Fruit fly (Drosophila melanogaster): Measurements from ENCODE around the gene CG17270.
A peak's percentile ranks its signal among the peaks of the same experiment; 100 is the strongest.

DNA sequence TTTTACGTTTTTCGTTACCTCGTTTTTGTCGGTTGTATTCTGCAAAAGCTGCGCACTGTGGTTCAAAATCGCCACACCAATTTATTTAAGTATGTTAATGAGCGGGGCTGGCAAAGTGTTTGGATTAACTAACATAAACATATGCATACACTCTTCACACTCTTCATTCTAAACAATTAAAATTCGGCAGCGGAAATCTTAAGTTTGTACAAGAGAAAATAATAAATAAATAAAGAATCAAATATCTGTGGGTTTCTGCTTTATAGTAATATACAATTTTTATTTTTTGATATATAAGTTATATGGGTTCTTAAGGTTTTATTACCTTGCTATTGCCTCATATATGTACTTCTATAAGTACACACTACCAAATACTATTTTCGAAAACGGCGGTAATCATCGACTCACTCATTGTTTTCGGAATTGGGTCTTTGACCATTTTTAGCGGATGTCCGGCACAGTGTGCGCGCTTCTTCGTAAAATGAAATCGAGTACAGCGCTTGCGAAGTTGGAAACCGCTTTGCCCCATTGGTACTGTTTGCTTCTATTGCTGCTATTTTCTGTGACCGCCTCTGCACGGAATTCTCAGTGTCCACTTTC lies 17.6 kb upstream of the CG17270 start:
- no peak for TF ChIP-seq Blimp-1 (GFP tag; optimal IDR thresholded peaks at IDR 0.05)
- no peak for TF ChIP-seq CG6854 (GFP tag; optimal IDR thresholded peaks at IDR 0.05)
- TF ChIP-seq salr (GFP tag; optimal IDR thresholded peaks at IDR 0.05), result peak in 1 of 2 experiments; percentile 49
- TF ChIP-seq CG10669 (GFP tag; optimal IDR thresholded peaks at IDR 0.05), result no peak
- TF ChIP-seq CG6792 (GFP tag; optimal IDR thresholded peaks at IDR 0.05), result no peak
- no peak for TF ChIP-seq CG6808 (GFP tag; optimal IDR thresholded peaks at IDR 0.05)
- no peak for TF ChIP-seq CG11902 (GFP tag; optimal IDR thresholded peaks at IDR 0.05)
- peak; percentile 44 for TF ChIP-seq OdsH (GFP tag; optimal IDR thresholded peaks at IDR 0.05)
- TF ChIP-seq Eip75B (GFP tag; optimal IDR thresholded peaks at IDR 0.05), result no peak
- TF ChIP-seq CG32006 (GFP tag; optimal IDR thresholded peaks at IDR 0.05), result peak; percentile 83
- no peak for TF ChIP-seq Eip93F (GFP tag; optimal IDR thresholded peaks at IDR 0.05)
